Worm (Caenorhabditis elegans) whole organism, L2 larva: ENCODE results near the gene F02E8.4.

Source experiments
- ama-1 ChIP-seq: fragments of 150-350 bp; optimal IDR thresholded peaks from 2 replicates; lab custom pipeline; 2018; ENCODE audit warnings: inconsistent platforms
- unc-62 ChIP-seq: fragments of 150-350 bp; optimal IDR thresholded peaks from 2 replicates; lab custom pipeline; 2014; ENCODE audit warnings: missing biosample characterization, missing genetic modification reagents, missing genetic modification characterization

- TF ChIP-seq ama-1: no peak
- no peak for TF ChIP-seq unc-62
Observed at ce11 chrX:4427387-4427786, 26.5 kb upstream of the F02E8.4 start.
